Fruit fly (Drosophila melanogaster): ENCODE measurements around the gene CG9459.

Gene CG9459

DNA sequence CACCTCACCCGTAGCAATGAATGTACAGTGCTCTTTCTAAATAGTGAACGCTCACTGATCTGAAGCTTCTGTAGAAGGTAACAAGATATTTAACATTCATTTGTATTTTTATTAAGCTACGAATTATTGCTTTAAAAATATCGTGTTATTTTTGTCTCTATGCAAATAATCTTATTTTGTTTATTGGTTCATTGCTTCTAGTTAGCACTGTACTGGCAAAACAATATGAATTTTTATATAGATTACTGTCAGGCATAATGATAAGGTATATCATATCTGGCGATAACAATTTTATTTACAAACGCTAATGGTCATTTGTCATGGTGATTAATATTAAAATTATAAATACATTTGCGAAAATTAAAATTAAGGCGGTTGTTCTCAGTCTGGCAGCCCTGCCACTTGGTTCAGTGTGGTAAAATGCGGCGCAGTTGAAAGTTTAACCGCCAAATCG, 46.6 kb downstream of the CG9459 start, which contains the start of gene CG9471 (continued):
- TF ChIP-seq D (optimal IDR thresholded peaks at IDR 0.05): no peak
- peak; percentile 78 for TF ChIP-seq D (GFP tag; optimal IDR thresholded peaks at IDR 0.05)
- peak; percentile 82 for TF ChIP-seq Nf-YC (tag; optimal IDR thresholded peaks at IDR 0.05)
- peak; percentile 91 for TF ChIP-seq CG14441 (GFP tag; IDR thresholded peaks at IDR 0.05)
- no peak for TF ChIP-seq h (optimal IDR thresholded peaks at IDR 0.05)
- peak; percentile 89 for TF ChIP-seq CG2889 (GFP tag; IDR thresholded peaks at IDR 0.05)
- peak; percentile 64 for TF ChIP-seq MTF-1 (GFP tag; optimal IDR thresholded peaks at IDR 0.05; ENCODE audit: borderline replicate concordance)
- peak; percentile 94 for TF ChIP-seq Atf6 (GFP tag; IDR thresholded peaks at IDR 0.05)
- TF ChIP-seq Camta (GFP tag; optimal IDR thresholded peaks at IDR 0.05): peak; percentile 87
- TF ChIP-seq CG32772 (GFP tag; IDR thresholded peaks at IDR 0.05): peak; percentile 91
- TF ChIP-seq zfh2 (GFP tag; optimal IDR thresholded peaks at IDR 0.05): peak; percentile 85
- TF ChIP-seq Nf-YB (GFP tag; optimal IDR thresholded peaks at IDR 0.05): peak; percentile 75
- peak; percentile 90 for TF ChIP-seq CG13424 (tag; optimal IDR thresholded peaks at IDR 0.05)
- TF ChIP-seq CG4854 (GFP tag; optimal IDR thresholded peaks at IDR 0.05): peak; percentile 88
- peak; percentile 85 for TF ChIP-seq sens-2 (GFP tag; IDR thresholded peaks at IDR 0.05)
- TF ChIP-seq CG17912 (GFP tag; optimal IDR thresholded peaks at IDR 0.05): peak; percentile 77
- TF ChIP-seq ash1 (GFP tag; optimal IDR thresholded peaks at IDR 0.05): no peak
- peak; percentile 93 for TF ChIP-seq Sox102F (GFP tag; optimal IDR thresholded peaks at IDR 0.05)
- TF ChIP-seq crol (GFP tag; IDR thresholded peaks at IDR 0.05): 0 out of 2 replicates have a peak, but pooled peaks have one; percentile 6
- peak; percentile 94 for TF ChIP-seq Fer3 (tag; optimal IDR thresholded peaks at IDR 0.05)
- TF ChIP-seq tup (GFP tag; optimal IDR thresholded peaks at IDR 0.05): peak; percentile 77
- TF ChIP-seq CG15514 (GFP tag; optimal IDR thresholded peaks at IDR 0.05): peak; percentile 87
- peak; percentile 91 for TF ChIP-seq CG17829 (tag; optimal IDR thresholded peaks at IDR 0.05)
- TF ChIP-seq nmo (GFP tag; optimal IDR thresholded peaks at IDR 0.05): peak; percentile 92
- TF ChIP-seq CG10543 (GFP tag; optimal IDR thresholded peaks at IDR 0.05): peak; percentile 94
- TF ChIP-seq CG9609 (GFP tag; optimal IDR thresholded peaks at IDR 0.05): peak; percentile 84
- peak; percentile 83 for TF ChIP-seq CG7357 (GFP tag; IDR thresholded peaks at IDR 0.05)
- peak; percentile 16 for TF ChIP-seq CG17186 (GFP tag; optimal IDR thresholded peaks at IDR 0.05)
- peak; percentile 80 for TF ChIP-seq gsb (GFP tag; IDR thresholded peaks at IDR 0.05)
- TF ChIP-seq HLH4C (GFP tag; IDR thresholded peaks at IDR 0.05; ENCODE audit: partially characterized antibody): peak; percentile 32; the same call in 1 of the 3 replicates
- no peak for TF ChIP-seq CG1832 (GFP tag; optimal IDR thresholded peaks at IDR 0.05)
- TF ChIP-seq CG8944 (GFP tag; optimal IDR thresholded peaks at IDR 0.05): peak; percentile 88
- TF ChIP-seq stwl (tag; optimal IDR thresholded peaks at IDR 0.05): peak; percentile 33
- TF ChIP-seq fd64A (GFP tag; optimal IDR thresholded peaks at IDR 0.05): peak; percentile 41
- peak; percentile 85; the same call in 2 of the 3 replicates for TF ChIP-seq CG3726 (GFP tag; IDR thresholded peaks at IDR 0.05)
- TF ChIP-seq CG10147 (GFP tag; optimal IDR thresholded peaks at IDR 0.05): peak; percentile 82
- TF ChIP-seq CG11247 (GFP tag; IDR thresholded peaks at IDR 0.05): peak; percentile 90
- TF ChIP-seq lab (GFP tag; optimal IDR thresholded peaks at IDR 0.05): peak; percentile 96
- TF ChIP-seq gt (GFP tag; IDR thresholded peaks at IDR 0.05): peak; percentile 47
- peak; percentile 71; the same call in 1 of the 3 replicates for TF ChIP-seq C15 (GFP tag; IDR thresholded peaks at IDR 0.05)
- TF ChIP-seq CG4424 (GFP tag; optimal IDR thresholded peaks at IDR 0.05): peak; percentile 91
- TF ChIP-seq esg (GFP tag; conservative IDR thresholded peaks at IDR 0.05): peak; percentile 92
- no peak for TF ChIP-seq CG17568 (GFP tag; optimal IDR thresholded peaks at IDR 0.05)
- peak; percentile 73 for TF ChIP-seq Usf (GFP tag; optimal IDR thresholded peaks at IDR 0.05)
- peak; percentile 76 for TF ChIP-seq gcm2 (GFP tag; optimal IDR thresholded peaks at IDR 0.05)
- TF ChIP-seq CrebB (tag; optimal IDR thresholded peaks at IDR 0.05): peak; percentile 88
- peak; percentile 85 for TF ChIP-seq CG6854 (GFP tag; optimal IDR thresholded peaks at IDR 0.05)
- peak; percentile 51 for TF ChIP-seq CG30020 (tag; optimal IDR thresholded peaks at IDR 0.05)
- peak; percentile 94 for TF ChIP-seq dysf (GFP tag; IDR thresholded peaks at IDR 0.05)
- peak; percentile 90 for TF ChIP-seq sd (tag; optimal IDR thresholded peaks at IDR 0.05)
- TF ChIP-seq gro (GFP tag; optimal IDR thresholded peaks at IDR 0.05): peak; percentile 89

Measured in whole organism, embryonic.